Worm (Caenorhabditis elegans) whole organism, L2 larva: ENCODE data around the gene fipr-8.
A peak's percentile ranks its signal among the peaks of the same experiment; 100 is the strongest.

ENCODE experiments used
- C34F6.9 ChIP-seq: fragments of 150-350 bp; optimal IDR thresholded peaks from 2 replicates; lab custom pipeline; 2014; ENCODE audit warnings: missing biosample characterization, missing genetic modification characterization
- F13H6.1 ChIP-seq: sonication (generic microtip); optimal IDR thresholded peaks from 2 replicates; lab custom pipeline; 2016; ENCODE audit warnings: missing genetic modification characterization, missing compliant biosample characterization
- R02D3.7 ChIP-seq: fragments of 150-350 bp; optimal IDR thresholded peaks from 2 replicates; lab custom pipeline; 2014; ENCODE audit warnings: missing biosample characterization, missing genetic modification characterization
- alr-1 ChIP-seq: fragments of 150-350 bp; optimal IDR thresholded peaks from 2 replicates; lab custom pipeline; 2014; ENCODE audit warnings: missing biosample characterization, missing genetic modification characterization
- aly-2 ChIP-seq: fragments of 150-350 bp; optimal IDR thresholded peaks from 2 replicates; lab custom pipeline; 2014; ENCODE audit warnings: missing biosample characterization, missing genetic modification characterization
- ama-1 ChIP-seq: fragments of 150-350 bp; optimal IDR thresholded peaks from 2 replicates; lab custom pipeline; 2018; ENCODE audit warnings: inconsistent platforms
- ceh-82 ChIP-seq: fragments of 150-350 bp; optimal IDR thresholded peaks from 2 replicates; lab custom pipeline; 2014; ENCODE audit warnings: missing biosample characterization, missing genetic modification characterization
- crh-2 ChIP-seq: sonication (generic microtip); optimal IDR thresholded peaks from 2 replicates; lab custom pipeline; 2017; ENCODE audit warnings: missing biosample characterization, missing genetic modification characterization
- egl-27 ChIP-seq: sonication (generic microtip); optimal IDR thresholded peaks from 3 replicates; lab custom pipeline; 2017; ENCODE audit warnings: missing biosample characterization, missing genetic modification reagents, missing genetic modification characterization
- elt-1 ChIP-seq: fragments of 150-350 bp; optimal IDR thresholded peaks from 2 replicates; lab custom pipeline; 2014; ENCODE audit warnings: missing biosample characterization, missing genetic modification characterization
- elt-3 ChIP-seq: sonication (generic microtip); optimal IDR thresholded peaks from 2 replicates; lab custom pipeline; 2017; ENCODE audit warnings: missing biosample characterization, missing genetic modification characterization
- fos-1 ChIP-seq: fragments of 150-350 bp; optimal IDR thresholded peaks from 2 replicates; lab custom pipeline; 2014; ENCODE audit warnings: missing biosample characterization, missing genetic modification characterization
- gmeb-1 ChIP-seq: fragments of 150-350 bp; optimal IDR thresholded peaks from 2 replicates; lab custom pipeline; 2014; ENCODE audit warnings: missing biosample characterization, missing genetic modification characterization
- lin-11 ChIP-seq: fragments of 150-350 bp; sonication (generic microtip); optimal IDR thresholded peaks from 2 replicates; lab custom pipeline; 2014; ENCODE audit warnings: missing biosample characterization, missing genetic modification characterization, inconsistent platforms, mixed read lengths
- lin-13 ChIP-seq: fragments of 150-350 bp; optimal IDR thresholded peaks from 2 replicates; lab custom pipeline; 2014; ENCODE audit warnings: missing biosample characterization, missing genetic modification reagents, missing genetic modification characterization
- lsy-2 ChIP-seq, 2 experiments: fragments of 150-350 bp in 1 of 2; sonication (generic microtip) in 1 of 2; optimal IDR thresholded peaks; 2 replicates each; lab custom pipeline; 2014 to 2017; ENCODE audit warnings: missing biosample characterization in 2 of 2, missing genetic modification characterization in 2 of 2
- nhr-10 ChIP-seq: sonication (generic microtip); optimal IDR thresholded peaks from 2 replicates; lab custom pipeline; 2017; ENCODE audit warnings: missing biosample characterization, missing genetic modification characterization
- nhr-11 ChIP-seq: fragments of 150-350 bp; optimal IDR thresholded peaks from 2 replicates; lab custom pipeline; 2014; ENCODE audit warnings: missing biosample characterization, missing genetic modification characterization
- nhr-129 ChIP-seq: fragments of 150-350 bp; optimal IDR thresholded peaks from 2 replicates; lab custom pipeline; 2014; ENCODE audit warnings: missing biosample characterization, missing genetic modification characterization
- nhr-21 ChIP-seq: fragments of 150-350 bp; optimal IDR thresholded peaks from 2 replicates; lab custom pipeline; 2014; ENCODE audit warnings: missing biosample characterization, missing genetic modification characterization
- nhr-237 ChIP-seq: fragments of 150-350 bp; optimal IDR thresholded peaks from 2 replicates; lab custom pipeline; 2014; ENCODE audit warnings: missing biosample characterization, missing genetic modification characterization
- nhr-77 ChIP-seq: fragments of 150-350 bp; optimal IDR thresholded peaks from 2 replicates; lab custom pipeline; 2014; ENCODE audit warnings: missing biosample characterization, missing genetic modification characterization
- peb-1 ChIP-seq: fragments of 150-350 bp; optimal IDR thresholded peaks from 2 replicates; lab custom pipeline; 2014; ENCODE audit warnings: missing biosample characterization, missing genetic modification characterization
- sem-4 ChIP-seq: fragments of 150-350 bp; optimal IDR thresholded peaks from 2 replicates; lab custom pipeline; 2014; ENCODE audit warnings: missing biosample characterization, missing genetic modification reagents, missing genetic modification characterization
- skn-1 ChIP-seq: sonication (generic microtip); optimal IDR thresholded peaks from 2 replicates; lab custom pipeline; 2017; ENCODE audit warnings: missing biosample characterization, missing genetic modification characterization
- sma-3 ChIP-seq: sonication (generic microtip); optimal IDR thresholded peaks from 2 replicates; lab custom pipeline; 2016; ENCODE audit warnings: missing genetic modification reagents, missing genetic modification characterization, missing compliant biosample characterization
- unc-55 ChIP-seq: fragments of 150-350 bp; sonication (generic microtip); optimal IDR thresholded peaks from 3 replicates; lab custom pipeline; 2014; ENCODE audit warnings: missing biosample characterization, missing genetic modification reagents, missing genetic modification characterization
- zag-1 ChIP-seq: fragments of 150-350 bp; optimal IDR thresholded peaks from 2 replicates; lab custom pipeline; 2014; ENCODE audit warnings: missing biosample characterization, missing genetic modification characterization
- ztf-1 ChIP-seq: fragments of 200-800 bp; sonication (Bioruptor generic); conservative IDR thresholded peaks from 2 replicates; pipeline ENCODE4 v1.3.6; 2022; ENCODE audit warnings: missing genetic modification characterization, missing compliant biosample characterization
- ztf-4 ChIP-seq: fragments of 150-350 bp; optimal IDR thresholded peaks from 2 replicates; lab custom pipeline; 2014; ENCODE audit warnings: missing biosample characterization, missing genetic modification characterization

Gene fipr-8

ce11 chrV:10237959-10238444 is 1.8 kb downstream of the fipr-8 start:
- no peak for TF ChIP-seq elt-3 (tag; lab: Kevin White, UChicago)
- TF ChIP-seq nhr-21 (tag; lab: Kevin White, UChicago), result no peak
- TF ChIP-seq lsy-2 (tag; optimal IDR thresholded peaks at IDR 0.05; lab: Kevin White, UChicago), result no peak
- TF ChIP-seq ama-1, result no peak
- no peak for TF ChIP-seq lin-13 (GFP tag; lab: Kevin White, UChicago)
- no peak for TF ChIP-seq ztf-1 (GFP tag; lab: Robert Waterston, UW)
- TF ChIP-seq egl-27 (tag; lab: Kevin White, UChicago), result no peak
- TF ChIP-seq fos-1 (tag; lab: Kevin White, UChicago), result no peak
- TF ChIP-seq sma-3, result no peak
- no peak for TF ChIP-seq lin-11
- TF ChIP-seq alr-1 (tag; lab: Kevin White, UChicago), result no peak

- no peak for TF ChIP-seq lsy-2 (tag; optimal IDR thresholded peaks at IDR 0.05; lab: Kevin White, UChicago)
- TF ChIP-seq unc-55 (GFP tag; lab: Kevin White, UChicago), result no peak
- TF ChIP-seq nhr-10 (tag; lab: Kevin White, UChicago), result no peak
These were observed 2.6 kb downstream of the fipr-8 start for ce11 chrV:10237171-10237570.

ce11 chrV:10233330-10233729 is 6.4 kb downstream of the fipr-8 start, which contains the start of gene str-182:
TSS of gene str-182 (minus strand) at chrV:10233430.
- no peak for TF ChIP-seq R02D3.7 (tag; lab: Kevin White, UChicago)
- no peak for TF ChIP-seq peb-1 (tag; lab: Kevin White, UChicago)
- TF ChIP-seq nhr-11 (tag; lab: Kevin White, UChicago), result no peak
- TF ChIP-seq fos-1 (tag; lab: Kevin White, UChicago), result no peak

ce11 chrV:10230932-10231331 is 8.8 kb downstream of the fipr-8 start, which contains the start of gene fipr-6:
TSS of gene fipr-6 (plus strand) at chrV:10231232.
- TF ChIP-seq nhr-11 (tag; lab: Kevin White, UChicago), result no peak
- TF ChIP-seq, all 48 proteins: peak for 0

ce11 chrV:10229222-10229879 is 10.4 kb downstream of the fipr-8 start, which contains the start of the genes pyt-1 and fipr-7:
TSS of gene pyt-1 (minus strand) at chrV:10229322.
TSS of gene fipr-7 (plus strand) at chrV:10229829.
- TF ChIP-seq aly-2 (tag; lab: Kevin White, UChicago) (no peak), nhr-129 (tag; lab: Kevin White, UChicago) (no peak), skn-1 (tag; lab: Kevin White, UChicago) (no peak), ceh-82 (tag; lab: Kevin White, UChicago) (no peak), nhr-77 (tag; lab: Kevin White, UChicago) (no peak), lsy-2 (tag; optimal IDR thresholded peaks at IDR 0.05; lab: Kevin White, UChicago) (no peak), alr-1 (tag; lab: Kevin White, UChicago) (no peak), peb-1 (tag; lab: Kevin White, UChicago) (no peak), nhr-11 (tag; lab: Kevin White, UChicago) (no peak), elt-1 (tag; lab: Kevin White, UChicago) (no peak), C34F6.9 (tag; lab: Kevin White, UChicago) (no peak), crh-2 (tag; lab: Kevin White, UChicago) (no peak), sem-4 (no peak), gmeb-1 (tag; lab: Kevin White, UChicago) (no peak), zag-1 (tag; lab: Kevin White, UChicago) (no peak), ztf-1 (GFP tag; lab: Robert Waterston, UW) (no peak), ztf-4 (no peak), nhr-237 (tag; lab: Kevin White, UChicago) (no peak)

DNA sequence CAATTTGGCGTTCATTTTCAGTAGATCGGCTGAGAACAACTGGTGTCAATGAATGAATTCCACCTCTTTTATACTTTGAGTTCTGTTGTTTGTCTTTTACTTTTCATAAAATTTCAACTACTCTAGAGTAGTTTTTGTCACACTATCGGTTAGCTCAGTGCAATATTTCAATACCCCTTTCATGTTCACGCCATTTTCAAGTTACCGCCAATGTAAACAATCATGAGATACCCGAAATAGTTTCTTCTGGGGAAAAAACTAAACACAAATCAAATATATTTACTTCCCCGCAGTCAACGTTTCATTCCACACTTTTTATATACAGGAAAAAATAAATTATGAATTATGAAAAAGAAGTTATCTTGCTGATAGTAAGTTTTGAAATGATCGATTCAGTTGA is 11.4 kb downstream of the fipr-8 start, which contains the start of gene fipr-4:
Gene fipr-4 (minus strand): TSS at position 101 of the 400 bp plus-strand sequence.
- TF ChIP-seq F13H6.1 (tag; lab: Kevin White, UChicago) (peak; percentile 9), nhr-129 (tag; lab: Kevin White, UChicago) (no peak)
- TF ChIP-seq, all 48 proteins: peak for 1
